Worm (Caenorhabditis elegans): ENCODE measurements around the gene ttll-9.

DNA sequence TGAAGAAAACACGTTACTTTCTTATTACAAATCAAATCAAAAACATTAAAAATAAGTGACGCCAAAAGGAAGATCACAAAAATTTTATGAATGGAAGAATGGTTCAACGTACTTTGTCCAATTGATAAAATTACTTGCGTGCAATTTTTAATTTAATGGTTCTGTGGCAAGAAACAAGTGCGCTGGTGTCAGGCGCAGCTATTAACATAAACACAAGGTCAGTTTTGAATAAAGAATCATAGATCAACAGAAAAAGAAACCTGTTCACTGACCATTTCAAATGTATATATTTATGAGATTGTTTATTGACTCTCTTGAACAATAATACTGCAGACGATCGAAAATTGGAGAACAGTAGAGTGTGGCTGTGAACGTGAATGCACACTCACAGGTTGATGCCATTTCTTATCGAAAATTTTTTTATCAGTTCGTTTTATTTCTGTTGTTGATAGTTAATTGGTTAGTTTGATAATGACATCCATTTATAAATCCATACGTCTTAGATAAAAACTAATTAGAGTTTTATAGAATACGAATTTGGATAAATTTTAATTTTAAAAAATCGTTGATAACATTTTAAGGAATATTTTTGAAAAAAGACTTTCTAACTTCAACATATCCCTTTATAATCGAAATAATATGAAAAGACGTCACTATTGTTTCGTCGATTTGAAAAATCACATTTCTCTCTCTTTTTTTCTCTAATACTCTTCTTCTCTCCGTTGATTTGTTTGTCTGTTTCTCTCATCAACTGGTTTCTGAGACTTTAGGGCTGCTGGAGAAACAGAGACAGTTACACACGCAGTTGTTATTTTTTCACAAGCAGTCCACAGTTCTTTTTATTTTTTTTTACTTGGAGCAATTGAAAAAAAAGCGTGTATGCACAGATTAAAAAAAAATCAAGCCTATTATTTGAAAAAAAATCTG lies 6.8 kb upstream of the ttll-9 start, which contains the start of gene amx-3:
- TF ChIP-seq nhr-11 (tag; optimal IDR thresholded peaks at IDR 0.05) (no peak), ces-1 (GFP tag; optimal IDR thresholded peaks at IDR 0.05) (no peak), nhr-48 (tag; optimal IDR thresholded peaks at IDR 0.05) (peak; percentile 23), zfp-3 (GFP tag; conservative IDR thresholded peaks at IDR 0.05) (no peak), nhr-237 (tag; optimal IDR thresholded peaks at IDR 0.05) (no peak), dpl-1 (GFP tag; optimal IDR thresholded peaks at IDR 0.05) (no peak), lsy-2 (tag; optimal IDR thresholded peaks at IDR 0.05) (no peak), nhr-76 (tag; optimal IDR thresholded peaks at IDR 0.05) (no peak), nhr-102 (tag; optimal IDR thresholded peaks at IDR 0.05) (no peak), F44E2.7 (GFP tag; IDR thresholded peaks at IDR 0.05) (no peak)
